Fruit fly (Drosophila melanogaster) whole organism, embryonic: ENCODE results near the gene Abl.
A peak's percentile ranks its signal among the peaks of the same experiment; 100 is the strongest.

Experiments
- Antp ChIP-seq: fragments of 200-800 bp; sonication (Bioruptor generic); optimal IDR thresholded peaks from 3 replicates; lab custom pipeline; 2016; ENCODE audit warnings: missing biosample characterization, missing genetic modification characterization
- Asciz ChIP-seq: fragments of 200-800 bp; sonication (Bioruptor generic); optimal IDR thresholded peaks from 2 replicates; lab custom pipeline; 2017; ENCODE audit warnings: missing biosample characterization, mild to moderate bottlenecking, missing genetic modification characterization, missing genetic modification reagents
- B-H1 ChIP-seq: fragments of 200-800 bp; sonication (Bioruptor generic); IDR thresholded peaks from 3 replicates; pipeline ENCODE4 v1.3.6; 2022; ENCODE audit warnings: missing biosample characterization, missing genetic modification characterization
- CG10267 ChIP-seq: fragments of 200-800 bp; sonication (Bioruptor generic); optimal IDR thresholded peaks from 2 replicates; lab custom pipeline; 2018; ENCODE audit warnings: missing biosample characterization, mild to moderate bottlenecking, missing genetic modification characterization, moderate library complexity
- CG10366 ChIP-seq: fragments of 200-800 bp; sonication (Bioruptor generic); IDR thresholded peaks from 2 replicates; pipeline ENCODE4 v1.3.6; 2022; ENCODE audit warnings: missing biosample characterization, missing genetic modification characterization
- CG10979 ChIP-seq: fragments of 200-800 bp; sonication (Bioruptor generic); optimal IDR thresholded peaks from 2 replicates; lab custom pipeline; 2018; ENCODE audit warnings: missing biosample characterization, mild to moderate bottlenecking, missing genetic modification characterization, moderate library complexity
- CG13287 ChIP-seq: fragments of 200-800 bp; sonication (Bioruptor generic); IDR thresholded peaks from 2 replicates; pipeline ENCODE4 v1.3.6; 2022; ENCODE audit warnings: missing biosample characterization, missing genetic modification characterization; ENCODE audit not compliant: partially characterized antibody
- CG1602 ChIP-seq: fragments of 200-800 bp; sonication (Bioruptor generic); optimal IDR thresholded peaks from 3 replicates; lab custom pipeline; 2016; ENCODE audit warnings: missing biosample characterization, missing genetic modification characterization
- CG2116 ChIP-seq: fragments of 200-800 bp; sonication (Bioruptor generic); optimal IDR thresholded peaks from 3 replicates; lab custom pipeline; 2018; ENCODE audit warnings: missing biosample characterization, mild to moderate bottlenecking, missing genetic modification characterization
- CG31365 ChIP-seq: fragments of 200-800 bp; sonication (Bioruptor generic); optimal IDR thresholded peaks from 2 replicates; lab custom pipeline; 2018; ENCODE audit warnings: missing biosample characterization, mild to moderate bottlenecking, missing genetic modification characterization
- CG3281 ChIP-seq: fragments of 200-800 bp; sonication (Bioruptor generic); optimal IDR thresholded peaks from 3 replicates; lab custom pipeline; 2017; ENCODE audit warnings: missing biosample characterization, mild to moderate bottlenecking, missing genetic modification characterization
- CG33213 ChIP-seq: fragments of 200-800 bp; sonication (Bioruptor generic); optimal IDR thresholded peaks from 3 replicates; lab custom pipeline; 2016; ENCODE audit warnings: missing biosample characterization, missing genetic modification characterization
- CG33557 ChIP-seq: fragments of 200-800 bp; sonication (Bioruptor generic); optimal IDR thresholded peaks from 2 replicates; lab custom pipeline; 2019; ENCODE audit warnings: missing biosample characterization, mild to moderate bottlenecking, missing genetic modification characterization, moderate library complexity
- CG42726 ChIP-seq: fragments of 200-800 bp; sonication (Bioruptor generic); IDR thresholded peaks from 2 replicates; pipeline ENCODE4 v1.3.6; 2022; ENCODE audit warnings: missing biosample characterization, missing genetic modification characterization; ENCODE audit not compliant: partially characterized antibody
- CG4282 ChIP-seq: fragments of 200-800 bp; sonication (Bioruptor generic); optimal IDR thresholded peaks from 2 replicates; lab custom pipeline; 2016; ENCODE audit warnings: missing biosample characterization, missing genetic modification characterization
- CG5180 ChIP-seq: fragments of 200-800 bp; sonication (Bioruptor generic); optimal IDR thresholded peaks from 3 replicates; lab custom pipeline; 2017; ENCODE audit warnings: missing biosample characterization, missing genetic modification characterization, mild to moderate bottlenecking, moderate library complexity, missing genetic modification reagents
- CG6683 ChIP-seq: fragments of 200-800 bp; sonication (Bioruptor generic); optimal IDR thresholded peaks from 2 replicates; lab custom pipeline; 2017; ENCODE audit warnings: missing biosample characterization, mild to moderate bottlenecking, missing genetic modification characterization, missing genetic modification reagents
- CG7987 ChIP-seq: fragments of 200-800 bp; sonication (Bioruptor generic); optimal IDR thresholded peaks from 2 replicates; lab custom pipeline; 2018; ENCODE audit warnings: missing biosample characterization, mild to moderate bottlenecking, missing genetic modification characterization, moderate library complexity
- CG8359 ChIP-seq: fragments of 200-800 bp; sonication (Bioruptor generic); optimal IDR thresholded peaks from 2 replicates; lab custom pipeline; 2017; ENCODE audit warnings: missing biosample characterization, mild to moderate bottlenecking, missing genetic modification characterization, borderline replicate concordance
- CG8388 ChIP-seq: fragments of 200-800 bp; sonication (Bioruptor generic); optimal IDR thresholded peaks from 2 replicates; lab custom pipeline; 2019; ENCODE audit warnings: missing biosample characterization, mild to moderate bottlenecking, missing genetic modification characterization, moderate library complexity
- CG8765 ChIP-seq: fragments of 200-800 bp; sonication (Bioruptor generic); IDR thresholded peaks from 2 replicates; pipeline ENCODE4 v1.3.6; 2022; ENCODE audit warnings: missing biosample characterization, missing genetic modification characterization
- CG8924 ChIP-seq: fragments of 200-800 bp; optimal IDR thresholded peaks from 3 replicates; lab custom pipeline; 2019; ENCODE audit warnings: missing biosample characterization, mild to moderate bottlenecking, missing genetic modification characterization, moderate library complexity
- CG9797 ChIP-seq: fragments of 200-800 bp; sonication (Bioruptor generic); optimal IDR thresholded peaks from 3 replicates; lab custom pipeline; 2018; ENCODE audit warnings: missing biosample characterization, mild to moderate bottlenecking, missing genetic modification characterization
- Doc2 ChIP-seq: fragments of 200-800 bp; sonication (Bioruptor generic); IDR thresholded peaks from 2 replicates; pipeline ENCODE4 v1.3.6; 2022; ENCODE audit warnings: missing biosample characterization, missing genetic modification characterization
- Dref ChIP-seq: fragments of 200-800 bp; sonication (Bioruptor generic); IDR thresholded peaks from 2 replicates; pipeline ENCODE4 v1.3.6; 2022; ENCODE audit warnings: missing biosample characterization, missing genetic modification characterization
- HLH4C ChIP-seq: fragments of 200-800 bp; sonication (Bioruptor generic); IDR thresholded peaks from 3 replicates; pipeline ENCODE4 v1.3.6; 2022; ENCODE audit warnings: missing biosample characterization, missing genetic modification characterization; ENCODE audit not compliant: partially characterized antibody
- MBD-R2 ChIP-seq: fragments of 200-800 bp; sonication (Bioruptor generic); IDR thresholded peaks from 2 replicates; pipeline ENCODE4 v1.3.6; 2022; ENCODE audit warnings: missing biosample characterization, missing genetic modification characterization
- Mes4 ChIP-seq: fragments of 200-800 bp; sonication (Bioruptor generic); optimal IDR thresholded peaks from 2 replicates; lab custom pipeline; 2016; ENCODE audit warnings: missing biosample characterization, missing genetic modification characterization
- Myb ChIP-seq: fragments of 200-800 bp; sonication (Bioruptor generic); optimal IDR thresholded peaks from 2 replicates; lab custom pipeline; 2016; ENCODE audit warnings: missing biosample characterization, missing genetic modification characterization
- NC2α ChIP-seq: fragments of 200-800 bp; sonication (Bioruptor generic); optimal IDR thresholded peaks from 2 replicates; lab custom pipeline; 2016; ENCODE audit warnings: missing biosample characterization, missing genetic modification characterization
- Rfx ChIP-seq: fragments of 200-800 bp; sonication (Bioruptor generic); IDR thresholded peaks from 2 replicates; pipeline ENCODE4 v1.3.6; 2022; ENCODE audit warnings: missing biosample characterization, missing genetic modification characterization
- Stat92E ChIP-seq, 3 experiments: fragments of >200 bp in 2 of 3; fragments of 200-800 bp in 1 of 3; sonication (Bioruptor generic) in 1 of 3; optimal IDR thresholded peaks; 2 replicates each; lab custom pipeline; 2017 to 2019; ENCODE audit warnings: missing biosample characterization in 3 of 3, missing genetic modification characterization in 3 of 3, mild to moderate bottlenecking in 1 of 3, moderate library complexity in 1 of 3
- Tbp ChIP-seq: fragments of >200 bp; optimal IDR thresholded peaks from 2 replicates; lab custom pipeline; 2018; ENCODE audit warnings: missing biosample characterization, missing genetic modification characterization
- al ChIP-seq: fragments of 200-800 bp; sonication (Bioruptor generic); IDR thresholded peaks from 2 replicates; pipeline ENCODE4 v1.3.6; 2022; ENCODE audit warnings: missing biosample characterization, missing genetic modification characterization
- chinmo ChIP-seq: fragments of 200-800 bp; sonication (Bioruptor generic); IDR thresholded peaks from 4 replicates; pipeline ENCODE4 v1.3.6; 2022; ENCODE audit warnings: missing biosample characterization, missing genetic modification characterization; ENCODE audit not compliant: partially characterized antibody
- crc ChIP-seq: fragments of 200-800 bp; sonication (Bioruptor generic); optimal IDR thresholded peaks from 2 replicates; lab custom pipeline; 2016; ENCODE audit warnings: missing biosample characterization, missing genetic modification characterization
- da ChIP-seq: fragments of 200-800 bp; sonication (Bioruptor generic); optimal IDR thresholded peaks from 2 replicates; lab custom pipeline; 2016; ENCODE audit warnings: missing biosample characterization, missing genetic modification characterization
- dmrt99B ChIP-seq: fragments of 200-800 bp; sonication (Bioruptor generic); optimal IDR thresholded peaks from 2 replicates; lab custom pipeline; 2018; ENCODE audit warnings: missing biosample characterization, mild to moderate bottlenecking, missing genetic modification characterization, moderate library complexity
- emc ChIP-seq: fragments of 200-800 bp; sonication (Bioruptor generic); optimal IDR thresholded peaks from 2 replicates; lab custom pipeline; 2016; ENCODE audit warnings: missing biosample characterization, missing genetic modification characterization
- grau ChIP-seq: fragments of 200-800 bp; optimal IDR thresholded peaks from 3 replicates; lab custom pipeline; 2019; ENCODE audit warnings: missing biosample characterization, mild to moderate bottlenecking, missing genetic modification characterization, moderate library complexity
- hkb ChIP-seq, 2 experiments: fragments of 200-800 bp in 1 of 2; fragments of >200 bp in 1 of 2; sonication (Bioruptor generic) in 1 of 2; IDR thresholded peaks in 1 of 2; optimal IDR thresholded peaks in 1 of 2; 2 replicates each; pipeline versions ENCODE4 v1.3.6 to Lab custom; 2017 to 2022; ENCODE audit warnings: missing biosample characterization in 1 of 2, missing genetic modification characterization in 1 of 2
- ken ChIP-seq: fragments of 200-800 bp; sonication (Bioruptor generic); IDR thresholded peaks from 3 replicates; pipeline ENCODE4 v1.3.6; 2022; ENCODE audit warnings: missing biosample characterization, missing genetic modification characterization
- knrl ChIP-seq: fragments of 200-800 bp; sonication (Bioruptor generic); IDR thresholded peaks from 3 replicates; pipeline ENCODE4 v1.3.6; 2022; ENCODE audit warnings: missing biosample characterization, missing genetic modification characterization; ENCODE audit not compliant: partially characterized antibody
- lola ChIP-seq, 3 experiments: fragments of >200 bp in 2 of 3; fragments of 200-800 bp in 1 of 3; sonication (Bioruptor generic) in 1 of 3; optimal IDR thresholded peaks; 2 replicates each; lab custom pipeline; 2017 to 2019; ENCODE audit warnings: missing biosample characterization in 3 of 3, missing genetic modification characterization in 3 of 3, mild to moderate bottlenecking in 1 of 3, moderate library complexity in 1 of 3
- phol ChIP-seq: fragments of 200-800 bp; sonication (Bioruptor generic); optimal IDR thresholded peaks from 3 replicates; lab custom pipeline; 2018; ENCODE audit warnings: missing biosample characterization, mild to moderate bottlenecking, missing genetic modification characterization, moderate library complexity
- pzg ChIP-seq: fragments of 200-800 bp; sonication (Bioruptor generic); optimal IDR thresholded peaks from 3 replicates; lab custom pipeline; 2018; ENCODE audit warnings: missing biosample characterization, mild to moderate bottlenecking, missing genetic modification characterization, moderate library complexity
- run ChIP-seq: fragments of 200-800 bp; sonication (Bioruptor generic); optimal IDR thresholded peaks from 3 replicates; lab custom pipeline; 2018; ENCODE audit warnings: missing biosample characterization, mild to moderate bottlenecking, missing genetic modification characterization
- ssp ChIP-seq: fragments of 200-800 bp; sonication (Bioruptor generic); IDR thresholded peaks from 2 replicates; pipeline ENCODE4 v1.3.6; 2022; ENCODE audit warnings: missing biosample characterization, missing genetic modification characterization
- tx ChIP-seq: fragments of 200-800 bp; sonication (Bioruptor generic); optimal IDR thresholded peaks from 2 replicates; lab custom pipeline; 2016; ENCODE audit warnings: missing biosample characterization, missing genetic modification characterization

Abl gene

dm6 chr3L:16581201-16581705, 66.4 kb downstream of the Abl start, which contains the start of gene Smn (continued):
- TF ChIP-seq Dref (GFP tag; lab: Robert Waterston, UW) (peak; percentile 65), CG10979 (peak; percentile 18), CG8765 (GFP tag; lab: Robert Waterston, UW) (no peak), CG5180 (GFP tag; lab: Kevin White, UChicago) (no peak), CG31365 (tag; lab: Kevin White, UChicago) (no peak), CG33213 (peak; percentile 43), CG13287 (GFP tag; lab: Robert Waterston, UW) (peak; percentile 84), Mes4 (no peak), tx (GFP tag; lab: Kevin White, UChicago) (no peak), emc (no peak), crc (no peak), ken (no peak), CG8388 (GFP tag; lab: Kevin White, UChicago) (peak; percentile 34), CG3281 (GFP tag; lab: Kevin White, UChicago) (peak; percentile 57), CG1602 (peak; percentile 33), phol (tag; lab: Kevin White, UChicago) (peak; percentile 59), HLH4C (GFP tag; lab: Robert Waterston, UW) (peak; percentile 81), CG6683 (GFP tag; lab: Kevin White, UChicago) (peak; percentile 6), Doc2 (GFP tag; lab: Robert Waterston, UW) (no peak), CG10267 (tag; lab: Kevin White, UChicago) (peak; percentile 85), chinmo (peak; percentile 78; the same call in 2 of the 4 replicates), CG9797 (GFP tag; lab: Kevin White, UChicago) (no peak), da (GFP tag; lab: Kevin White, UChicago) (no peak), CG10366 (GFP tag; lab: Robert Waterston, UW) (no peak), CG33557 (GFP tag; lab: Kevin White, UChicago) (peak; percentile 11), Asciz (GFP tag; lab: Kevin White, UChicago) (no peak), CG8924 (tag; lab: Kevin White, UChicago) (peak; percentile 58), Antp (GFP tag; lab: Kevin White, UChicago) (peak; percentile 22), CG8359 (GFP tag; lab: Kevin White, UChicago) (no peak), run (tag; lab: Kevin White, UChicago) (no peak), hkb (optimal IDR thresholded peaks at IDR 0.05; lab: Kevin White, UChicago) (no peak), hkb (GFP tag; IDR thresholded peaks at IDR 0.05; lab: Robert Waterston, UW) (no peak), Myb (GFP tag; lab: Kevin White, UChicago) (peak; percentile 55), dmrt99B (tag; lab: Kevin White, UChicago) (peak; percentile 49), al (GFP tag; lab: Robert Waterston, UW) (peak; percentile 44; the same call in 1 of the 2 replicates), lola (GFP tag; optimal IDR thresholded peaks at IDR 0.05; lab: Kevin White, UChicago) (peak in 1 of 3 experiments; percentile 28), Tbp (GFP tag; lab: Kevin White, UChicago) (peak; percentile 40), grau (tag; lab: Kevin White, UChicago) (peak; percentile 53), Rfx (GFP tag; lab: Robert Waterston, UW) (peak; percentile 31; the same call in 1 of the 2 replicates), ssp (peak; percentile 36; the same call in 1 of the 2 replicates), CG7987 (GFP tag; lab: Kevin White, UChicago) (no peak), B-H1 (GFP tag; lab: Robert Waterston, UW) (no peak), knrl (GFP tag; lab: Robert Waterston, UW) (peak; percentile 86), MBD-R2 (GFP tag; lab: Robert Waterston, UW) (peak; percentile 55), NC2α (GFP tag; lab: Kevin White, UChicago) (no peak), CG42726 (GFP tag; lab: Robert Waterston, UW) (peak; percentile 61; the same call in 1 of the 2 replicates), Stat92E (GFP tag; optimal IDR thresholded peaks at IDR 0.05; lab: Kevin White, UChicago) (no peak), CG2116 (GFP tag; lab: Kevin White, UChicago) (peak; percentile 97), pzg (GFP tag; lab: Kevin White, UChicago) (peak; percentile 45), CG4282 (GFP tag; lab: Kevin White, UChicago) (no peak)
